Fruit fly (Drosophila melanogaster) whole organism, adult: ENCODE results near the gene CG44476.

Experiments used
- CG11617 ChIP-seq: fragments of 200-800 bp; sonication (Bioruptor generic); optimal IDR thresholded peaks from 2 replicates; lab custom pipeline; 2017; ENCODE audit warnings: mild to moderate bottlenecking, missing biosample characterization, missing genetic modification reagents, missing genetic modification characterization
- CG12768 ChIP-seq: fragments of 200-800 bp; sonication (Bioruptor generic); optimal IDR thresholded peaks from 2 replicates; lab custom pipeline; 2017; ENCODE audit warnings: missing biosample characterization, missing genetic modification characterization, mild to moderate bottlenecking, moderate library complexity, missing genetic modification reagents
- CG14711 ChIP-seq: fragments of 200-800 bp; sonication (Bioruptor generic); optimal IDR thresholded peaks from 2 replicates; lab custom pipeline; 2018; ENCODE audit warnings: missing biosample characterization, mild to moderate bottlenecking, missing genetic modification characterization, moderate library complexity
- CG1620 ChIP-seq: fragments of 200-800 bp; sonication (Bioruptor generic); optimal IDR thresholded peaks from 2 replicates; lab custom pipeline; 2016; ENCODE audit warnings: missing biosample characterization, missing genetic modification characterization
- CG33017 ChIP-seq: fragments of 200-800 bp; sonication (Bioruptor generic); optimal IDR thresholded peaks from 2 replicates; lab custom pipeline; 2018; ENCODE audit warnings: missing biosample characterization, mild to moderate bottlenecking, missing genetic modification characterization, moderate library complexity
- CG5204 ChIP-seq: fragments of 200-800 bp; sonication (Bioruptor generic); optimal IDR thresholded peaks from 2 replicates; lab custom pipeline; 2016; ENCODE audit warnings: missing biosample characterization, missing genetic modification characterization
- CG7045 ChIP-seq: fragments of 200-800 bp; sonication (Bioruptor generic); optimal IDR thresholded peaks from 2 replicates; lab custom pipeline; 2017; ENCODE audit warnings: missing biosample characterization, mild to moderate bottlenecking, missing genetic modification characterization
- CG7101 ChIP-seq: fragments of 200-800 bp; sonication (Bioruptor generic); optimal IDR thresholded peaks from 2 replicates; lab custom pipeline; 2018; ENCODE audit warnings: missing biosample characterization, mild to moderate bottlenecking, missing genetic modification characterization, moderate library complexity
- Clk ChIP-seq: fragments of 200-800 bp; sonication (Bioruptor generic); optimal IDR thresholded peaks from 2 replicates; lab custom pipeline; 2017; ENCODE audit warnings: missing biosample characterization, missing genetic modification characterization
- Crg-1 ChIP-seq: fragments of 200-800 bp; sonication (Bioruptor generic); optimal IDR thresholded peaks from 2 replicates; lab custom pipeline; 2016; ENCODE audit warnings: missing biosample characterization, missing genetic modification characterization
- Hr96 ChIP-seq: fragments of 200-800 bp; sonication (Bioruptor generic); optimal IDR thresholded peaks from 2 replicates; lab custom pipeline; 2016; ENCODE audit warnings: missing biosample characterization, missing genetic modification characterization
- Mnt ChIP-seq: fragments of 200-800 bp; sonication (Bioruptor generic); optimal IDR thresholded peaks from 2 replicates; lab custom pipeline; 2016; ENCODE audit warnings: missing biosample characterization, mild to moderate bottlenecking, missing genetic modification characterization
- bab1 ChIP-seq: fragments of 200-800 bp; sonication (Bioruptor generic); optimal IDR thresholded peaks from 3 replicates; lab custom pipeline; 2019; ENCODE audit warnings: missing biosample characterization, mild to moderate bottlenecking, missing genetic modification characterization, moderate library complexity
- cic ChIP-seq: fragments of 200-800 bp; sonication (Bioruptor generic); optimal IDR thresholded peaks from 2 replicates; lab custom pipeline; 2017; ENCODE audit warnings: missing biosample characterization, mild to moderate bottlenecking, missing genetic modification characterization, moderate library complexity
- cnc ChIP-seq, 2 experiments: fragments of >200 bp; optimal IDR thresholded peaks; 2 replicates each; lab custom pipeline; 2017
- kay ChIP-seq: fragments of 200-800 bp; sonication (Bioruptor generic); peaks from one replicate; lab custom pipeline; 2016; ENCODE audit warnings: missing biosample characterization, missing genetic modification characterization, borderline replicate concordance
- ovo ChIP-seq: fragments of 200-800 bp; sonication (Bioruptor generic); optimal IDR thresholded peaks from 2 replicates; lab custom pipeline; 2016; ENCODE audit warnings: missing biosample characterization, missing genetic modification characterization
- pad ChIP-seq: fragments of 200-800 bp; sonication (Bioruptor generic); optimal IDR thresholded peaks from 3 replicates; lab custom pipeline; 2017; ENCODE audit warnings: missing biosample characterization, missing genetic modification characterization, mild to moderate bottlenecking, moderate library complexity, missing genetic modification reagents
- tj ChIP-seq: fragments of 200-800 bp; sonication (Bioruptor generic); optimal IDR thresholded peaks from 3 replicates; lab custom pipeline; 2017; ENCODE audit warnings: missing biosample characterization, mild to moderate bottlenecking, missing genetic modification characterization, moderate library complexity
- toe ChIP-seq: fragments of 200-800 bp; sonication (Bioruptor generic); optimal IDR thresholded peaks from 2 replicates; lab custom pipeline; 2016; ENCODE audit warnings: missing biosample characterization, missing genetic modification characterization

CG44476 gene

DNA sequence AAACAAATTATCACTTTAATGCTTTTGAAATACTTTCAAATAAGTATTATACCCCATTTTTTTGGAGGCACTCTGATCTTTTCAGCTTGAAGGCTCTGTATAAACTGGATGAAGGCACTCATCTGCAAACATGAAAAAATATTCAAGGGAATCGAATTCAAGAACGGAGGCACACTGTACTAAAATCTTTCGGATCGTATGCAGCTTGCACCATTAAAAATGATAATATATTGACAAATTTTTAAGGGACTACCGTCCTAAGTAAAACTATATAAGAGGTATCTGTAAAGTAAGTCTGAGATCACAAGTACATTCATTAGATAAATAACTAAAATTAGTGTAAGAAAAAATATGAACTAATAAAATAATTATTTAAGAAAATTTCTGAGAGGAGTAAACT is at the start of gene CG44476:
Gene CG44476, minus strand, starts transcription at position 101 of the 400 bp plus-strand sequence.
- TF ChIP-seq bab1 (no peak), Crg-1 (GFP tag; lab: Kevin White, UChicago) (no peak), CG7101 (tag; lab: Kevin White, UChicago) (peak; percentile 31)

DNA sequence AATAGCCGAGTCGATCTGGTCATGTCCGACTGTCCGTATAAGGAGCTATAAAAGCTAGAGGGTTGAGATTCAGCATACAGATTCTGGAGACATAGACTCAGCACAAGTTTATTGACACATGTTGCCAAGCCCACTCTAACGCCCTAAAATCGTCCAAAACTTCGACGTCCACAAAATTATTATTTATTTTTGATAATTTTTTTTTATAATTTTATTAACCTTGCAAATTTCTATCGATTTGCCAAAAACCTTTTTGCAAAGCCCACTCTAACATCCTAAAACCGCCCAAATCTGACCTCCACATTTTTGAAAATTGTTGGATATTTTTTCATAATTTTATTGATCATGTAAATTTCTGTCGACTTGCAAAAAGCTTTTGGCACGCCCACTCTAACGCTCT is 46.2 kb upstream of the CG44476 start, which contains the start of gene JMJD4:
Gene JMJD4, minus strand, starts transcription at position 101 of the 400 bp plus-strand sequence.
- TF ChIP-seq CG11617 (no peak), cnc (optimal IDR thresholded peaks at IDR 0.05; lab: Kevin White, UChicago) (no peak), CG12768 (no peak), bab1 (no peak), toe (no peak)

DNA sequence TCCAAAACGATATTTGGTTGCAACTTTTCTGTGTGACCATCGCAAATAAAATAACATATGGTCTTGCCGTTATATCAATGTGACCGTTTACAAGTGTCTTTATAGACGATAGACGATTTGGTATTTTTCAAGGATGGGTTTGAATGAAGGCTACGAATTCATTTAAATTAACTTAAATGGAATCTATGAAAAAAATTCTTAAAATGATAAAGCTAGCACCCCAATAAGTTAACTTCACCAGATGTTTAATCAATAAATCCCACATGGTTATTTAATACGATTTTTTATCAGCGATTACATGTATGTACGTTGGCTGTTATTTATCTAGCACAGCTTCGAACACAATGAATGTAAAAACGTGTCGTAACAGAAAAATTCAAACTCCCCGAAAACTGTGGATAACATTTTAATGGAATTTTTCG is 45.7 kb upstream of the CG44476 start:
- TF ChIP-seq CG14711, result no peak
- no peak for TF ChIP-seq Clk (GFP tag; lab: Kevin White, UChicago)
- TF ChIP-seq CG1620 (GFP tag; lab: Kevin White, UChicago), result no peak

DNA sequence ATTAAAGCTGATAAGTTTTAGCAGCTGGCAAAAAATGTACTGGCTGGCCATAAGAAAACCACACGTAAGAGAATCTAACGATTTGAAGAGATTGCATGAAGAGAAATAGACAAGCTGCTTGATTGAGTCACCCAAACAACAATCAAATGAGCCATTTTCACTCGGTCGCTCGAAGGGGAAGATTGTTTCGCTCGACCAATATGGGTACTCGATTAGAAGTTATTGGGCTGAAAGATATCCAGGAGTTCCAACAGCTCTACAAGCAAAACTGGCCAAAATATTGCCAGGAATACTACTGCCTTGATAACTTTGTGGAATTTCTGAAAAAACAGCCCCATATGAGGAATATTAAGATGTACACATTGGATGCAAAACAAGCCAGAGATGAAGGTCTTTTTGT is 42.9 kb upstream of the CG44476 start, which contains the start of gene CG5783:
Gene CG5783, plus strand, starts transcription at position 167 of the 400 bp plus-strand sequence.
- TF ChIP-seq Mnt (GFP tag; lab: Kevin White, UChicago), result no peak
- peak; percentile 89 for TF ChIP-seq pad (GFP tag; lab: Kevin White, UChicago)
- TF ChIP-seq Crg-1 (GFP tag; lab: Kevin White, UChicago), result no peak

- TF ChIP-seq Clk (GFP tag; lab: Kevin White, UChicago) (no peak), Crg-1 (GFP tag; lab: Kevin White, UChicago) (no peak), CG7101 (tag; lab: Kevin White, UChicago) (no peak), CG7045 (no peak), cnc (optimal IDR thresholded peaks at IDR 0.05; lab: Kevin White, UChicago) (no peak), ovo (GFP tag; lab: Kevin White, UChicago) (no peak), CG5204 (GFP tag; lab: Kevin White, UChicago) (no peak), Hr96 (no peak), bab1 (no peak), toe (no peak)
Observed at dm6 chr2L:18154551-18154950, 41.6 kb upstream of the CG44476 start, which contains the start of gene CG15155. TSS of gene CG15155 (plus strand) at chr2L:18154851.

DNA sequence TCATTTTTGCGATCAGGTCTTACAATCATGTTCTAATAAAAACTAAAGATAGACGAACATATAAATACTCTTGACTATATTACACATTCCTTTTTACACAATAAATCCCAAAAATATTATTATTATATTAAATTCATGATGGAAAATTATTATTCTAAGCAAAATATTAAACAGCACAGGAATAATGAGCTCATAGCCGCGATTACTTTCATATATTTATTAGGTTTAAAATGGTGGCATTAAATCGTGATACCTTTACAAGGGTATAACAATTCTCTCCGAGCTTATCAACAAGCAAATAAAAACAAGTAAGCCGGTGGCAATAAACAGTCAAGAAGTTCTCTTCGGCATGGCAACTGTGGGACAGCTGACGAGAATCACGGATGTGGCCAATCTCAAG is 40.1 kb upstream of the CG44476 start, which contains the start of gene CG17681:
Gene CG17681, plus strand, starts transcription at position 56 of the 400 bp plus-strand sequence.
- peak; percentile 54 for TF ChIP-seq CG14711
- TF ChIP-seq CG7045, result peak; percentile 76
- peak; percentile 25 for TF ChIP-seq toe
- peak; percentile 78 for TF ChIP-seq bab1
- TF ChIP-seq CG7101 (tag; lab: Kevin White, UChicago), result peak; percentile 74
- TF ChIP-seq kay (GFP tag; lab: Kevin White, UChicago), result no peak
- TF ChIP-seq Crg-1 (GFP tag; lab: Kevin White, UChicago), result no peak
- no peak for TF ChIP-seq tj (GFP tag; lab: Kevin White, UChicago)
- TF ChIP-seq cic, result peak; percentile 54
- TF ChIP-seq CG33017 (tag; lab: Kevin White, UChicago), result peak; percentile 77
- no peak for TF ChIP-seq Clk (GFP tag; lab: Kevin White, UChicago)
- peak; percentile 66 for TF ChIP-seq CG11617
- peak; percentile 10 for TF ChIP-seq pad (GFP tag; lab: Kevin White, UChicago)
- TF ChIP-seq Mnt (GFP tag; lab: Kevin White, UChicago), result no peak
- no peak for TF ChIP-seq ovo (GFP tag; lab: Kevin White, UChicago)
- TF ChIP-seq Hr96, result no peak
- no peak for TF ChIP-seq cnc (optimal IDR thresholded peaks at IDR 0.05; lab: Kevin White, UChicago)
- TF ChIP-seq CG1620 (GFP tag; lab: Kevin White, UChicago), result no peak
- TF ChIP-seq CG5204 (GFP tag; lab: Kevin White, UChicago), result no peak
- TF ChIP-seq CG12768, result peak; percentile 73

dm6 chr2L:18152172-18152639 is 39.2 kb upstream of the CG44476 start, which contains the start of gene Socs36E:
TSS of gene Socs36E (minus strand) at chr2L:18152417.
- no peak for TF ChIP-seq Hr96
- TF ChIP-seq Clk (GFP tag; lab: Kevin White, UChicago), result no peak
- no peak for TF ChIP-seq CG7045
- no peak for TF ChIP-seq CG7101 (tag; lab: Kevin White, UChicago)
- TF ChIP-seq tj (GFP tag; lab: Kevin White, UChicago), result peak; percentile 79
- peak; percentile 41 for TF ChIP-seq bab1
- no peak for TF ChIP-seq Crg-1 (GFP tag; lab: Kevin White, UChicago)
- TF ChIP-seq pad (GFP tag; lab: Kevin White, UChicago), result no peak
- TF ChIP-seq CG12768, result no peak
- TF ChIP-seq CG33017 (tag; lab: Kevin White, UChicago), result peak; percentile 8
- TF ChIP-seq CG14711, result no peak
- TF ChIP-seq kay (GFP tag; lab: Kevin White, UChicago), result no peak
- peak; percentile 26 for TF ChIP-seq cic
- TF ChIP-seq cnc (optimal IDR thresholded peaks at IDR 0.05; lab: Kevin White, UChicago), result no peak
- TF ChIP-seq CG5204 (GFP tag; lab: Kevin White, UChicago), result no peak
- TF ChIP-seq toe, result no peak
- TF ChIP-seq Mnt (GFP tag; lab: Kevin White, UChicago), result peak; percentile 57
- TF ChIP-seq ovo (GFP tag; lab: Kevin White, UChicago), result no peak
- TF ChIP-seq CG11617, result no peak
- peak; percentile 34 for TF ChIP-seq CG1620 (GFP tag; lab: Kevin White, UChicago)
